Fruit fly (Drosophila melanogaster) whole organism, prepupa: ENCODE results near the gene Atg3.
A peak's percentile ranks its signal among the peaks of the same experiment; 100 is the strongest.

Experiments
- Blimp-1 ChIP-seq: fragments of 200-800 bp; sonication (Bioruptor generic); optimal IDR thresholded peaks from 3 replicates; lab custom pipeline; 2017; ENCODE audit warnings: missing biosample characterization, missing genetic modification characterization, mild to moderate bottlenecking, moderate library complexity, missing genetic modification reagents
- CG10631 ChIP-seq: fragments of 200-800 bp; sonication (Bioruptor generic); optimal IDR thresholded peaks from 2 replicates; lab custom pipeline; 2016; ENCODE audit warnings: missing biosample characterization, missing genetic modification characterization
- CG10669 ChIP-seq: fragments of 200-800 bp; sonication (Bioruptor generic); optimal IDR thresholded peaks from 3 replicates; lab custom pipeline; 2018; ENCODE audit warnings: missing biosample characterization, mild to moderate bottlenecking, missing genetic modification characterization, moderate library complexity
- CG11294 ChIP-seq: fragments of 200-800 bp; sonication (Bioruptor generic); IDR thresholded peaks from 2 replicates; pipeline ENCODE4 v1.3.6; 2022; ENCODE audit warnings: missing biosample characterization, missing genetic modification characterization
- CG11762 ChIP-seq: fragments of 200-800 bp; sonication (Bioruptor generic); optimal IDR thresholded peaks from 3 replicates; lab custom pipeline; 2016; ENCODE audit warnings: missing biosample characterization, missing genetic modification characterization; ENCODE audit not compliant: insufficient read depth
- CG11902 ChIP-seq: fragments of 200-800 bp; sonication (Bioruptor generic); optimal IDR thresholded peaks from 3 replicates; lab custom pipeline; 2016; ENCODE audit warnings: missing biosample characterization, missing genetic modification characterization
- CG15336 ChIP-seq: fragments of 200-800 bp; sonication (Bioruptor generic); IDR thresholded peaks from 2 replicates; pipeline ENCODE4 v1.3.6; 2022; ENCODE audit warnings: missing biosample characterization, missing genetic modification characterization
- CG1621 ChIP-seq: fragments of 200-800 bp; sonication (Bioruptor generic); optimal IDR thresholded peaks from 3 replicates; lab custom pipeline; 2018; ENCODE audit warnings: missing biosample characterization, mild to moderate bottlenecking, missing genetic modification characterization
- CG16779 ChIP-seq: fragments of 200-800 bp; sonication (Bioruptor generic); optimal IDR thresholded peaks from 3 replicates; lab custom pipeline; 2017; ENCODE audit warnings: missing biosample characterization, mild to moderate bottlenecking, missing genetic modification characterization
- CG3032 ChIP-seq: fragments of 200-800 bp; optimal IDR thresholded peaks from 2 replicates; lab custom pipeline; 2019; ENCODE audit warnings: missing biosample characterization, mild to moderate bottlenecking, missing genetic modification characterization, moderate library complexity
- CG31627 ChIP-seq: fragments of 200-800 bp; sonication (Bioruptor generic); optimal IDR thresholded peaks from 3 replicates; lab custom pipeline; 2016; ENCODE audit warnings: missing biosample characterization, missing genetic modification characterization
- CG32006 ChIP-seq: fragments of 200-800 bp; sonication (Bioruptor generic); optimal IDR thresholded peaks from 3 replicates; lab custom pipeline; 2017; ENCODE audit warnings: missing biosample characterization, mild to moderate bottlenecking, missing genetic modification characterization
- CG34406 ChIP-seq: fragments of 200-800 bp; sonication (Bioruptor generic); optimal IDR thresholded peaks from 3 replicates; lab custom pipeline; 2016; ENCODE audit warnings: missing biosample characterization, missing genetic modification characterization
- CG4318 ChIP-seq: fragments of 200-800 bp; sonication (Bioruptor generic); optimal IDR thresholded peaks from 3 replicates; lab custom pipeline; 2017; ENCODE audit warnings: missing biosample characterization, mild to moderate bottlenecking, missing genetic modification characterization
- CG6163 ChIP-seq: fragments of 200-800 bp; sonication (Bioruptor generic); IDR thresholded peaks from 3 replicates; pipeline ENCODE4 v1.3.6; 2022; ENCODE audit warnings: missing biosample characterization, missing genetic modification characterization
- CG6276 ChIP-seq: fragments of 200-800 bp; sonication (Bioruptor generic); optimal IDR thresholded peaks from 2 replicates; lab custom pipeline; 2017; ENCODE audit warnings: missing biosample characterization, mild to moderate bottlenecking, missing genetic modification characterization
- CG6792 ChIP-seq: fragments of 200-800 bp; sonication (Bioruptor generic); optimal IDR thresholded peaks from 3 replicates; lab custom pipeline; 2016; ENCODE audit warnings: missing biosample characterization, missing genetic modification characterization
- CG6808 ChIP-seq: fragments of 200-800 bp; sonication (Bioruptor generic); optimal IDR thresholded peaks from 3 replicates; lab custom pipeline; 2017; ENCODE audit warnings: missing biosample characterization, missing genetic modification characterization, mild to moderate bottlenecking, moderate library complexity, missing genetic modification reagents
- CG7368 ChIP-seq: fragments of 200-800 bp; sonication (Bioruptor generic); optimal IDR thresholded peaks from 3 replicates; lab custom pipeline; 2016; ENCODE audit warnings: missing biosample characterization, missing genetic modification characterization
- CG8119 ChIP-seq: fragments of 200-800 bp; sonication (Bioruptor generic); IDR thresholded peaks from 3 replicates; pipeline ENCODE4 v1.3.6; 2022; ENCODE audit warnings: missing biosample characterization, missing genetic modification characterization
- CG9139 ChIP-seq: fragments of 200-800 bp; sonication (Bioruptor generic); optimal IDR thresholded peaks from 3 replicates; lab custom pipeline; 2017; ENCODE audit warnings: missing biosample characterization, mild to moderate bottlenecking, missing genetic modification characterization
- Eip75B ChIP-seq: fragments of 200-800 bp; sonication (Bioruptor generic); optimal IDR thresholded peaks from 3 replicates; lab custom pipeline; 2016; ENCODE audit warnings: missing biosample characterization, missing genetic modification characterization
- Eip93F ChIP-seq: fragments of 200-800 bp; sonication (Bioruptor generic); optimal IDR thresholded peaks from 2 replicates; lab custom pipeline; 2016; ENCODE audit warnings: missing biosample characterization, mild to moderate bottlenecking, missing genetic modification characterization
- Ets96B ChIP-seq: fragments of 200-800 bp; optimal IDR thresholded peaks from 2 replicates; lab custom pipeline; 2019; ENCODE audit warnings: missing biosample characterization, mild to moderate bottlenecking, missing genetic modification characterization, moderate library complexity
- Hr38 ChIP-seq: sonication (Bioruptor generic); optimal IDR thresholded peaks from 2 replicates; lab custom pipeline; 2016; ENCODE audit warnings: missing biosample characterization, missing genetic modification characterization
- Hr39 ChIP-seq: fragments of 200-800 bp; sonication (Bioruptor generic); optimal IDR thresholded peaks from 2 replicates; lab custom pipeline; 2016; ENCODE audit warnings: missing biosample characterization, missing genetic modification characterization
- Hr4 ChIP-seq: fragments of 200-800 bp; sonication (Bioruptor generic); optimal IDR thresholded peaks from 3 replicates; lab custom pipeline; 2016; ENCODE audit warnings: missing biosample characterization, missing genetic modification characterization
- Met ChIP-seq: fragments of 200-800 bp; sonication (Bioruptor generic); optimal IDR thresholded peaks from 3 replicates; lab custom pipeline; 2016; ENCODE audit warnings: missing biosample characterization, missing genetic modification characterization
- OdsH ChIP-seq: fragments of 200-800 bp; sonication (Bioruptor generic); optimal IDR thresholded peaks from 3 replicates; lab custom pipeline; 2016; ENCODE audit warnings: missing biosample characterization, missing genetic modification characterization
- Smox ChIP-seq: fragments of 200-800 bp; sonication (Bioruptor generic); optimal IDR thresholded peaks from 3 replicates; lab custom pipeline; 2016; ENCODE audit warnings: missing biosample characterization, missing genetic modification characterization
- Sox102F ChIP-seq: fragments of 200-800 bp; sonication (Bioruptor generic); optimal IDR thresholded peaks from 2 replicates; lab custom pipeline; 2016; ENCODE audit warnings: missing biosample characterization, mild to moderate bottlenecking, missing genetic modification characterization
- Sox14 ChIP-seq: fragments of 200-800 bp; sonication (Bioruptor generic); optimal IDR thresholded peaks from 3 replicates; lab custom pipeline; 2016; ENCODE audit warnings: missing biosample characterization, missing genetic modification characterization
- Sox15 ChIP-seq: fragments of 200-800 bp; sonication (Bioruptor generic); optimal IDR thresholded peaks from 3 replicates; lab custom pipeline; 2016; ENCODE audit warnings: missing biosample characterization, missing genetic modification characterization
- achi ChIP-seq: fragments of 200-800 bp; sonication (Bioruptor generic); optimal IDR thresholded peaks from 3 replicates; lab custom pipeline; 2016; ENCODE audit warnings: missing biosample characterization, missing genetic modification characterization
- acj6 ChIP-seq: fragments of 200-800 bp; sonication (Bioruptor generic); optimal IDR thresholded peaks from 3 replicates; lab custom pipeline; 2016; ENCODE audit warnings: missing biosample characterization, missing genetic modification characterization
- cyc ChIP-seq: fragments of 200-800 bp; sonication (Bioruptor generic); optimal IDR thresholded peaks from 3 replicates; lab custom pipeline; 2016; ENCODE audit warnings: missing biosample characterization, missing genetic modification characterization
- dac ChIP-seq: fragments of 200-800 bp; sonication (Bioruptor generic); optimal IDR thresholded peaks from 2 replicates; lab custom pipeline; 2017; ENCODE audit warnings: missing biosample characterization, mild to moderate bottlenecking, missing genetic modification characterization
- dsx ChIP-seq: fragments of 200-800 bp; optimal IDR thresholded peaks from 3 replicates; lab custom pipeline; 2019; ENCODE audit warnings: missing biosample characterization, mild to moderate bottlenecking, missing genetic modification characterization, moderate library complexity; ENCODE audit not compliant: poor library complexity, severe bottlenecking
- eg ChIP-seq: fragments of 200-800 bp; sonication (Bioruptor generic); IDR thresholded peaks from 3 replicates; pipeline ENCODE4 v1.3.6; 2022; ENCODE audit warnings: missing biosample characterization, missing genetic modification characterization
- esn ChIP-seq: fragments of 200-800 bp; sonication (Bioruptor generic); optimal IDR thresholded peaks from 2 replicates; lab custom pipeline; 2016; ENCODE audit warnings: missing biosample characterization, mild to moderate bottlenecking, missing genetic modification characterization, moderate library complexity
- fd59A ChIP-seq: fragments of 200-800 bp; sonication (Bioruptor generic); optimal IDR thresholded peaks from 2 replicates; lab custom pipeline; 2017; ENCODE audit warnings: missing biosample characterization, mild to moderate bottlenecking, missing genetic modification characterization, missing genetic modification reagents
- fd85E ChIP-seq: fragments of 200-800 bp; sonication (Bioruptor generic); optimal IDR thresholded peaks from 3 replicates; lab custom pipeline; 2016; ENCODE audit warnings: missing biosample characterization, missing genetic modification characterization
- fkh ChIP-seq: fragments of 200-800 bp; sonication (Bioruptor generic); optimal IDR thresholded peaks from 3 replicates; lab custom pipeline; 2017; ENCODE audit warnings: missing biosample characterization, mild to moderate bottlenecking, missing genetic modification characterization, moderate library complexity
- lz ChIP-seq: fragments of 200-800 bp; sonication (Bioruptor generic); optimal IDR thresholded peaks from 3 replicates; lab custom pipeline; 2016; ENCODE audit warnings: missing biosample characterization, missing genetic modification characterization
- net ChIP-seq: fragments of 200-800 bp; sonication (Bioruptor generic); optimal IDR thresholded peaks from 3 replicates; lab custom pipeline; 2016; ENCODE audit warnings: missing biosample characterization, missing genetic modification characterization
- pdm3 ChIP-seq: fragments of 200-800 bp; sonication (Bioruptor generic); optimal IDR thresholded peaks from 3 replicates; lab custom pipeline; 2016; ENCODE audit warnings: missing biosample characterization, missing genetic modification characterization
- salr ChIP-seq, 2 experiments: fragments of 200-800 bp; sonication (Bioruptor generic); optimal IDR thresholded peaks; 3 replicates each; lab custom pipeline; 2016 to 2018; ENCODE audit warnings: missing biosample characterization in 2 of 2, missing genetic modification characterization in 2 of 2, mild to moderate bottlenecking in 1 of 2
- ss ChIP-seq, 2 experiments: fragments of 200-800 bp; sonication (Bioruptor generic); optimal IDR thresholded peaks; 2 replicates in 1 of 2; 3 replicates in 1 of 2; lab custom pipeline; 2017 to 2018; ENCODE audit warnings: mild to moderate bottlenecking in 2 of 2, missing biosample characterization in 2 of 2, missing genetic modification characterization in 2 of 2, moderate library complexity in 1 of 2
- svp ChIP-seq: fragments of 200-800 bp; sonication (Bioruptor generic); peaks from one replicate; lab custom pipeline; 2016; ENCODE audit warnings: missing biosample characterization, missing genetic modification characterization
- topi ChIP-seq: fragments of 200-800 bp; sonication (Bioruptor generic); optimal IDR thresholded peaks from 3 replicates; lab custom pipeline; 2016; ENCODE audit warnings: missing biosample characterization, missing genetic modification characterization
- vri ChIP-seq: fragments of 200-800 bp; sonication (Bioruptor generic); optimal IDR thresholded peaks from 3 replicates; lab custom pipeline; 2016; ENCODE audit warnings: missing biosample characterization, mild to moderate bottlenecking, missing genetic modification characterization

Gene Atg3

DNA sequence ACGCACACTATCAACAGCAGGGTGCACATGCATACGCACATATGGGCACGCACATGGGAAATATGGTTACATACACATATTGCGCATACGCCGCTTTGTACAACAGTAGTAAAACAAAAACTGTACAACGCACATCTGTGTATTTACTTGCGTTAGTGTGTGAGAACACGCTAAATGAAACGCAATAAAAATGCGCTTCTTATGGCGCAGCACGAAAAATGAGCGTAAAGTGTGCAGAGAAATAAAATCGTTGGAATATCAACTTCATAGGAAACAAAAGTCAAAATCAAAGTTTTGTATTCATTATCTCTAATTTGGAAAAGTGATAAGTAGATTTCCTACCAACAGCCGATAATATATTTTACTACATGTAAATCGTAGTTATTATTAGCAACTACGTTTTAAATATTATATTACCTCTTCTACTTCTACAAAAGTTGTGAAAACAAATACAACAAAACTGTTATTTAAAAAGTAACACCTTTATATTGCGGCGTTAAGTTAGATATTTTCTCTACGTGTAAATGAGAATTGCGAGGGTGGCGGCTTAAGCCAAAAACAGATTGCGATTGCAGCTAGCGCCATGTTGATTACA, 7.9 kb downstream of the Atg3 start:
- TF ChIP-seq CG4318 (GFP tag; lab: Kevin White, UChicago) = peak; percentile 65
- TF ChIP-seq Ets96B (tag; lab: Kevin White, UChicago) = peak; percentile 45
- peak; percentile 75 for TF ChIP-seq CG31627
- peak in 1 of 2 experiments; percentile 52 for TF ChIP-seq ss (GFP tag; optimal IDR thresholded peaks at IDR 0.05; lab: Kevin White, UChicago)
- TF ChIP-seq CG11294 = peak; percentile 86
- peak in 1 of 2 experiments; percentile 67 for TF ChIP-seq salr (GFP tag; optimal IDR thresholded peaks at IDR 0.05; lab: Kevin White, UChicago)
- TF ChIP-seq CG6276 (GFP tag; lab: Kevin White, UChicago) = peak; percentile 79
- TF ChIP-seq Hr4 (GFP tag; lab: Kevin White, UChicago) = peak; percentile 83
- TF ChIP-seq Sox14 (GFP tag; lab: Kevin White, UChicago) = peak; percentile 64
- TF ChIP-seq OdsH (GFP tag; lab: Kevin White, UChicago) = peak; percentile 84
- peak; percentile 72; the same call in 2 of the 3 replicates for TF ChIP-seq CG6163
- peak; percentile 81 for TF ChIP-seq Met (GFP tag; lab: Kevin White, UChicago)
- TF ChIP-seq pdm3 (GFP tag; lab: Kevin White, UChicago) = peak; percentile 84
- TF ChIP-seq acj6 (GFP tag; lab: Kevin White, UChicago) = peak; percentile 79
- peak; percentile 59 for TF ChIP-seq CG10631 (GFP tag; lab: Kevin White, UChicago)
- peak; percentile 88 for TF ChIP-seq CG15336 (GFP tag; lab: Robert Waterston, UW)
- TF ChIP-seq CG6792 (GFP tag; lab: Kevin White, UChicago) = peak; percentile 73
- peak; percentile 40 for TF ChIP-seq Blimp-1 (GFP tag; lab: Kevin White, UChicago)
- peak; percentile 68 for TF ChIP-seq cyc
- peak; percentile 58 for TF ChIP-seq CG3032 (tag; lab: Kevin White, UChicago)
- peak; percentile 86 for TF ChIP-seq CG34406 (GFP tag; lab: Kevin White, UChicago)
- TF ChIP-seq CG7368 (GFP tag; lab: Kevin White, UChicago) = peak; percentile 46
- TF ChIP-seq CG16779 = no peak
- peak; percentile 85 for TF ChIP-seq CG8119 (GFP tag; lab: Robert Waterston, UW)
- TF ChIP-seq fd85E = peak; percentile 17
- TF ChIP-seq Sox102F (GFP tag; lab: Kevin White, UChicago) = peak; percentile 73
- no peak for TF ChIP-seq dac (GFP tag; lab: Kevin White, UChicago)
- TF ChIP-seq eg = peak; percentile 85
- no peak for TF ChIP-seq Eip93F
- TF ChIP-seq svp (GFP tag; lab: Kevin White, UChicago) = peak; percentile 88
- TF ChIP-seq Hr38 (GFP tag; lab: Kevin White, UChicago) = no peak
- TF ChIP-seq CG6808 (GFP tag; lab: Kevin White, UChicago) = no peak
- TF ChIP-seq CG10669 (GFP tag; lab: Kevin White, UChicago) = peak; percentile 70
- TF ChIP-seq fkh (GFP tag; lab: Kevin White, UChicago) = no peak
- peak; percentile 45 for TF ChIP-seq Eip75B (GFP tag; lab: Kevin White, UChicago)
- no peak for TF ChIP-seq CG1621 (tag; lab: Kevin White, UChicago)
- peak; percentile 84 for TF ChIP-seq CG32006 (GFP tag; lab: Kevin White, UChicago)
- no peak for TF ChIP-seq CG9139
- TF ChIP-seq Hr39 (GFP tag; lab: Kevin White, UChicago) = peak; percentile 69
- peak; percentile 28 for TF ChIP-seq fd59A (GFP tag; lab: Kevin White, UChicago)
- TF ChIP-seq CG11902 = peak; percentile 75
- TF ChIP-seq net (GFP tag; lab: Kevin White, UChicago) = peak; percentile 82
- peak; percentile 77 for TF ChIP-seq achi (GFP tag; lab: Kevin White, UChicago)
- peak; percentile 69 for TF ChIP-seq CG11762
- TF ChIP-seq esn = peak; percentile 84
- TF ChIP-seq dsx (GFP tag; lab: Kevin White, UChicago) = peak; percentile 48
- TF ChIP-seq Sox15 (GFP tag; lab: Kevin White, UChicago) = peak; percentile 62
- TF ChIP-seq vri (GFP tag; lab: Kevin White, UChicago) = peak; percentile 28
- TF ChIP-seq topi (GFP tag; lab: Kevin White, UChicago) = peak; percentile 83
- TF ChIP-seq Smox (GFP tag; lab: Kevin White, UChicago) = peak; percentile 79
- TF ChIP-seq lz (GFP tag; lab: Kevin White, UChicago) = peak; percentile 73
